Worm (Caenorhabditis elegans): ENCODE data around the gene aat-3.

Gene aat-3

ce11 chrX:2598833-2599279 lies 46.8 kb downstream of the aat-3 start (continued):
- TF ChIP-seq dpl-1 (GFP tag; optimal IDR thresholded peaks at IDR 0.05) = no peak
- TF ChIP-seq hlh-26 (GFP tag; conservative IDR thresholded peaks at IDR 0.05) = no peak
- no peak for TF ChIP-seq let-607 (tag; optimal IDR thresholded peaks at IDR 0.05)
- TF ChIP-seq F57C9.4 (tag; optimal IDR thresholded peaks at IDR 0.05) = no peak

ce11 chrX:2601025-2601705 lies 49.1 kb downstream of the aat-3 start:
- TF ChIP-seq cebp-2 (GFP tag; IDR thresholded peaks at IDR 0.05) = no peak
- no peak for TF ChIP-seq mes-4 (tag; optimal IDR thresholded peaks at IDR 0.05)
- no peak for TF ChIP-seq F23B12.7 (tag; optimal IDR thresholded peaks at IDR 0.05; ENCODE audit: insufficient read depth)
- TF ChIP-seq zim-3 (tag; optimal IDR thresholded peaks at IDR 0.05) = no peak
- TF ChIP-seq T07F8.4 (tag; optimal IDR thresholded peaks at IDR 0.05) = no peak
- no peak for TF ChIP-seq sptf-2 (GFP tag; optimal IDR thresholded peaks at IDR 0.05)
- no peak for TF ChIP-seq lag-1 (GFP tag; IDR thresholded peaks at IDR 0.05)
- no peak for TF ChIP-seq ztf-6 (GFP tag; IDR thresholded peaks at IDR 0.05)
- no peak for TF ChIP-seq tbx-9 (tag; optimal IDR thresholded peaks at IDR 0.05; ENCODE audit: borderline replicate concordance)
- no peak for TF ChIP-seq B0035.1 (tag; optimal IDR thresholded peaks at IDR 0.05)
- no peak for TF ChIP-seq K12H6.12 (tag; optimal IDR thresholded peaks at IDR 0.05)
- TF ChIP-seq snpc-1.3 (tag; optimal IDR thresholded peaks at IDR 0.05; ENCODE audit: insufficient read depth) = no peak
- no peak for TF ChIP-seq hmg-1.2 (GFP tag; IDR thresholded peaks at IDR 0.05)
- TF ChIP-seq ceh-91 (GFP tag; IDR thresholded peaks at IDR 0.05) = no peak
- no peak for TF ChIP-seq attf-5 (GFP tag; optimal IDR thresholded peaks at IDR 0.05)
- TF ChIP-seq Y67H2A.10 (GFP tag; conservative IDR thresholded peaks at IDR 0.05) = no peak
- no peak for TF ChIP-seq lin-54 (GFP tag; optimal IDR thresholded peaks at IDR 0.05)
- TF ChIP-seq ZK185.1 (tag; optimal IDR thresholded peaks at IDR 0.05; ENCODE audit: poor library complexity, severe bottlenecking) = no peak

- TF ChIP-seq F55B11.4 (tag; optimal IDR thresholded peaks at IDR 0.05; ENCODE audit: borderline replicate concordance, insufficient read depth) (no peak), unc-62 (GFP tag; optimal IDR thresholded peaks at IDR 0.05) (no peak), K12H6.12 (tag; optimal IDR thresholded peaks at IDR 0.05) (peak; percentile 27)
These were observed 52.4 kb downstream of the aat-3 start for ce11 chrX:2604358-2605016.
